Worm (Caenorhabditis elegans): Measurements from ENCODE around the gene str-263.
A peak's percentile ranks its signal among the peaks of the same experiment; 100 is the strongest.
"Not testable (repeated sequence)": the region's sequence is repeated elsewhere in the genome, so short reads cannot be mapped to it uniquely, and the experiment has no call there.

str-263 gene

ce11 chrV:15590183-15590667, 22.8 kb upstream of the str-263 start, which contains the start of gene F28F8.7 (continued):
- TF ChIP-seq nhr-90 (tag; optimal IDR thresholded peaks at IDR 0.05; ENCODE audit: poor library complexity) (peak; percentile 66), elt-2 (tag; optimal IDR thresholded peaks at IDR 0.05) (peak; percentile 57), nhr-11 (tag; optimal IDR thresholded peaks at IDR 0.05) (peak; percentile 8), isw-1 (GFP tag; IDR thresholded peaks at IDR 0.05) (peak; percentile 53), unc-86 (tag; optimal IDR thresholded peaks at IDR 0.05) (peak; percentile 36), nhr-47 (tag; optimal IDR thresholded peaks at IDR 0.05) (peak; percentile 90), ceh-88 (GFP tag; IDR thresholded peaks at IDR 0.05) (peak; percentile 74), nhr-85 (tag) (peak; percentile 79), F16B12.6 (tag; optimal IDR thresholded peaks at IDR 0.05) (peak; percentile 20)

ce11 chrV:15594573-15594972, 18.4 kb upstream of the str-263 start, which contains the start of gene fbxa-139:
fbxa-139 (minus strand) TSS chrV:15594673.
- TF ChIP-seq lin-35 (GFP tag; optimal IDR thresholded peaks at IDR 0.05): no peak
- TF ChIP-seq nhr-47 (tag; optimal IDR thresholded peaks at IDR 0.05): no peak
- no peak for TF ChIP-seq mdl-1 (tag; optimal IDR thresholded peaks at IDR 0.05)
- TF ChIP-seq pag-3 (tag; optimal IDR thresholded peaks at IDR 0.05; ENCODE audit: borderline replicate concordance, insufficient read depth): no peak
- TF ChIP-seq fkh-4 (tag; optimal IDR thresholded peaks at IDR 0.05; ENCODE audit: borderline replicate concordance): no peak
- no peak for TF ChIP-seq unc-30 (tag; optimal IDR thresholded peaks at IDR 0.05)
- TF ChIP-seq hlh-17 (GFP tag; optimal IDR thresholded peaks at IDR 0.05; ENCODE audit: borderline replicate concordance): no peak
- no peak for TF ChIP-seq F16B12.6 (tag; optimal IDR thresholded peaks at IDR 0.05)
- no peak for TF ChIP-seq nhr-11 (tag; optimal IDR thresholded peaks at IDR 0.05)
- no peak for TF ChIP-seq unc-86 (tag; optimal IDR thresholded peaks at IDR 0.05)
- TF ChIP-seq ets-5 (GFP tag; IDR thresholded peaks at IDR 0.05): no peak
- TF ChIP-seq mep-1 (tag; optimal IDR thresholded peaks at IDR 0.05): no peak
- no peak for TF ChIP-seq rnt-1 (tag; optimal IDR thresholded peaks at IDR 0.05)
- TF ChIP-seq nhr-84 (tag; optimal IDR thresholded peaks at IDR 0.05): no peak
- no peak for TF ChIP-seq ceh-63 (GFP tag; optimal IDR thresholded peaks at IDR 0.05)
- TF ChIP-seq nhr-19 (GFP tag; conservative IDR thresholded peaks at IDR 0.05): no peak
- no peak for TF ChIP-seq nhr-90 (tag; optimal IDR thresholded peaks at IDR 0.05; ENCODE audit: poor library complexity)
- no peak for TF ChIP-seq swsn-7 (tag; optimal IDR thresholded peaks at IDR 0.05)

- not testable (repeated sequence) for TF ChIP-seq sup-37 (GFP tag; optimal IDR thresholded peaks at IDR 0.05); ama-1 (optimal IDR thresholded peaks at IDR 0.05); nhr-20 (tag; optimal IDR thresholded peaks at IDR 0.05)
These were observed 13.2 kb upstream of the str-263 start, which contains the start of gene B0391.14 for ce11 chrV:15599762-15600161. B0391.14 (minus strand) TSS chrV:15599862.

ce11 chrV:15602253-15602652, 10.7 kb upstream of the str-263 start, which contains the start of gene fbxa-152:
fbxa-152 (minus strand) TSS chrV:15602353.
- TF ChIP-seq blmp-1 (tag; optimal IDR thresholded peaks at IDR 0.05): no peak
- TF ChIP-seq ama-1 (optimal IDR thresholded peaks at IDR 0.05): no peak
- TF ChIP-seq pqm-1 (tag; optimal IDR thresholded peaks at IDR 0.05): no peak
- TF ChIP-seq lin-14 (GFP tag; optimal IDR thresholded peaks at IDR 0.05): peak; percentile 22
- no peak for TF ChIP-seq mef-2 (tag; optimal IDR thresholded peaks at IDR 0.05)

DNA sequence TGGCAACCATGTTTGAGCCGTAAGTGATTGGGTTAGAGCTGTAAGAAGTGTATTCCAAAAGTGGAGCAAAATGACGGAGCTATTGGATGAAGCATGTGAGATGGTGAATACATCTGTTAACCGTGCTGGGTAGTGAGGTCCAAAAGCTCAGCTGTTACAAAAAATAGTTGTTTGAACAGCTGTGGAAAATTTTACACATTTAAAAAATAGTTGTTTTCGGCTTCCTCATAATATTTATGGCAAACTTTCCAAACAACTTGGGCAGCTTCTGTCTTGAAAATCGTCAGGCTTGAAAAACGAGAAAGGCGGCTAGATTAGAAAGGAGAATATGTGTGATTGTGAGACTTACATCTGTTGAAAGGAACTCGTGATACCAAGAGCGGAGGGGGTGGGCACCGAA, 7.9 kb upstream of the str-263 start, which contains the start of gene fbxa-154:
fbxa-154 (minus strand) TSS at position 101 of the 400 bp plus-strand sequence.
- no peak for TF ChIP-seq zip-4 (GFP tag; optimal IDR thresholded peaks at IDR 0.05)
- TF ChIP-seq nhr-11 (tag; optimal IDR thresholded peaks at IDR 0.05): no peak
- TF ChIP-seq nhr-237 (tag; optimal IDR thresholded peaks at IDR 0.05): no peak
- TF ChIP-seq egl-27 (tag; optimal IDR thresholded peaks at IDR 0.05): no peak
- TF ChIP-seq efl-1 (optimal IDR thresholded peaks at IDR 0.05): no peak
- no peak for TF ChIP-seq efl-1 (GFP tag; optimal IDR thresholded peaks at IDR 0.05 in 1 of 2)
- no peak for TF ChIP-seq fos-1 (tag; optimal IDR thresholded peaks at IDR 0.05)
- TF ChIP-seq pag-3 (tag; optimal IDR thresholded peaks at IDR 0.05; ENCODE audit: borderline replicate concordance, insufficient read depth): no peak
- no peak for TF ChIP-seq hlh-4 (tag; optimal IDR thresholded peaks at IDR 0.05)
- no peak for TF ChIP-seq mdl-1 (tag; optimal IDR thresholded peaks at IDR 0.05)
- no peak for TF ChIP-seq lin-35 (GFP tag; optimal IDR thresholded peaks at IDR 0.05)
